Worm (Caenorhabditis elegans) whole organism, L2 larva: ENCODE results near the gene F49C5.12.

Experiments used
- C34F6.9 ChIP-seq: fragments of 150-350 bp; optimal IDR thresholded peaks from 2 replicates; lab custom pipeline; 2014; ENCODE audit warnings: missing biosample characterization, missing genetic modification characterization
- R02D3.7 ChIP-seq: fragments of 150-350 bp; optimal IDR thresholded peaks from 2 replicates; lab custom pipeline; 2014; ENCODE audit warnings: missing biosample characterization, missing genetic modification characterization
- alr-1 ChIP-seq: fragments of 150-350 bp; optimal IDR thresholded peaks from 2 replicates; lab custom pipeline; 2014; ENCODE audit warnings: missing biosample characterization, missing genetic modification characterization
- aly-2 ChIP-seq: fragments of 150-350 bp; optimal IDR thresholded peaks from 2 replicates; lab custom pipeline; 2014; ENCODE audit warnings: missing biosample characterization, missing genetic modification characterization
- ama-1 ChIP-seq: fragments of 150-350 bp; optimal IDR thresholded peaks from 2 replicates; lab custom pipeline; 2018; ENCODE audit warnings: inconsistent platforms
- blmp-1 ChIP-seq: sonication (generic microtip); optimal IDR thresholded peaks from 2 replicates; lab custom pipeline; 2017; ENCODE audit warnings: missing genetic modification characterization, mild to moderate bottlenecking, missing compliant biosample characterization, antibody characterized with exemption, moderate library complexity; ENCODE audit not compliant: insufficient read depth
- ceh-16 ChIP-seq: fragments of 150-350 bp; optimal IDR thresholded peaks from 2 replicates; lab custom pipeline; 2014; ENCODE audit warnings: missing biosample characterization, missing genetic modification characterization
- crh-2 ChIP-seq: sonication (generic microtip); optimal IDR thresholded peaks from 2 replicates; lab custom pipeline; 2017; ENCODE audit warnings: missing biosample characterization, missing genetic modification characterization
- dmd-4 ChIP-seq: sonication (generic microtip); optimal IDR thresholded peaks from 2 replicates; lab custom pipeline; 2017; ENCODE audit warnings: missing biosample characterization, missing genetic modification characterization
- elt-1 ChIP-seq: fragments of 150-350 bp; optimal IDR thresholded peaks from 2 replicates; lab custom pipeline; 2014; ENCODE audit warnings: missing biosample characterization, missing genetic modification characterization
- fos-1 ChIP-seq: fragments of 150-350 bp; optimal IDR thresholded peaks from 2 replicates; lab custom pipeline; 2014; ENCODE audit warnings: missing biosample characterization, missing genetic modification characterization
- gmeb-1 ChIP-seq: fragments of 150-350 bp; optimal IDR thresholded peaks from 2 replicates; lab custom pipeline; 2014; ENCODE audit warnings: missing biosample characterization, missing genetic modification characterization
- lin-11 ChIP-seq: fragments of 150-350 bp; sonication (generic microtip); optimal IDR thresholded peaks from 2 replicates; lab custom pipeline; 2014; ENCODE audit warnings: missing biosample characterization, missing genetic modification characterization, inconsistent platforms, mixed read lengths
- lin-13 ChIP-seq: fragments of 150-350 bp; optimal IDR thresholded peaks from 2 replicates; lab custom pipeline; 2014; ENCODE audit warnings: missing biosample characterization, missing genetic modification reagents, missing genetic modification characterization
- lin-39 ChIP-seq: fragments of 150-350 bp; optimal IDR thresholded peaks from 2 replicates; lab custom pipeline; 2014; ENCODE audit warnings: missing biosample characterization, missing genetic modification reagents, missing genetic modification characterization
- lsy-2 ChIP-seq, 2 experiments: fragments of 150-350 bp in 1 of 2; sonication (generic microtip) in 1 of 2; optimal IDR thresholded peaks; 2 replicates each; lab custom pipeline; 2014 to 2017; ENCODE audit warnings: missing biosample characterization in 2 of 2, missing genetic modification characterization in 2 of 2
- mab-5 ChIP-seq: fragments of 150-350 bp; optimal IDR thresholded peaks from 2 replicates; lab custom pipeline; 2014; ENCODE audit warnings: missing biosample characterization, missing genetic modification characterization
- mbf-1 ChIP-seq: sonication (generic microtip); optimal IDR thresholded peaks from 2 replicates; lab custom pipeline; 2017; ENCODE audit warnings: missing biosample characterization, missing genetic modification characterization
- mdl-1 ChIP-seq, 2 experiments: fragments of 150-350 bp in 1 of 2; sonication (generic microtip) in 1 of 2; optimal IDR thresholded peaks; 2 replicates each; lab custom pipeline; 2017; ENCODE audit warnings: missing biosample characterization in 2 of 2, missing genetic modification characterization in 2 of 2
- nhr-12 ChIP-seq: fragments of 150-350 bp; optimal IDR thresholded peaks from 2 replicates; lab custom pipeline; 2014; ENCODE audit warnings: missing biosample characterization, missing genetic modification characterization
- nhr-129 ChIP-seq: fragments of 150-350 bp; optimal IDR thresholded peaks from 2 replicates; lab custom pipeline; 2014; ENCODE audit warnings: missing biosample characterization, missing genetic modification characterization
- nhr-237 ChIP-seq: fragments of 150-350 bp; optimal IDR thresholded peaks from 2 replicates; lab custom pipeline; 2014; ENCODE audit warnings: missing biosample characterization, missing genetic modification characterization
- nhr-25 ChIP-seq: fragments of 150-350 bp; sonication (generic microtip); optimal IDR thresholded peaks from 3 replicates; lab custom pipeline; 2014; ENCODE audit warnings: missing biosample characterization, missing genetic modification characterization
- nhr-6 ChIP-seq: fragments of 150-350 bp; optimal IDR thresholded peaks from 2 replicates; lab custom pipeline; 2014; ENCODE audit warnings: missing biosample characterization, missing genetic modification characterization
- nhr-77 ChIP-seq: fragments of 150-350 bp; optimal IDR thresholded peaks from 2 replicates; lab custom pipeline; 2014; ENCODE audit warnings: missing biosample characterization, missing genetic modification characterization
- peb-1 ChIP-seq: fragments of 150-350 bp; optimal IDR thresholded peaks from 2 replicates; lab custom pipeline; 2014; ENCODE audit warnings: missing biosample characterization, missing genetic modification characterization
- sem-4 ChIP-seq: fragments of 150-350 bp; optimal IDR thresholded peaks from 2 replicates; lab custom pipeline; 2014; ENCODE audit warnings: missing biosample characterization, missing genetic modification reagents, missing genetic modification characterization
- sma-9 ChIP-seq, 2 experiments: fragments of 150-350 bp in 1 of 2; sonication (generic microtip) in 1 of 2; optimal IDR thresholded peaks; 2 replicates each; lab custom pipeline; 2014 to 2016; ENCODE audit warnings: missing genetic modification characterization in 2 of 2, mild to moderate bottlenecking in 1 of 2, missing biosample characterization in 1 of 2, missing compliant biosample characterization in 1 of 2, missing genetic modification reagents in 1 of 2, moderate library complexity in 1 of 2
- snpc-4 ChIP-seq: fragments of 150-350 bp; optimal IDR thresholded peaks from 2 replicates; lab custom pipeline; 2014; ENCODE audit warnings: missing biosample characterization, missing genetic modification characterization
- unc-55 ChIP-seq: fragments of 150-350 bp; sonication (generic microtip); optimal IDR thresholded peaks from 3 replicates; lab custom pipeline; 2014; ENCODE audit warnings: missing biosample characterization, missing genetic modification reagents, missing genetic modification characterization
- ztf-11 ChIP-seq: sonication (generic microtip); optimal IDR thresholded peaks from 2 replicates; lab custom pipeline; 2017; ENCODE audit warnings: missing biosample characterization, missing genetic modification characterization
- ztf-4 ChIP-seq: fragments of 150-350 bp; optimal IDR thresholded peaks from 2 replicates; lab custom pipeline; 2014; ENCODE audit warnings: missing biosample characterization, missing genetic modification characterization

The F49C5.12 gene

ce11 chrII:12560210-12560609 lies at the start of gene F49C5.12:
Gene F49C5.12 (minus strand): TSS chrII:12560310.
- TF ChIP-seq ama-1 (lab: Kevin White, UChicago) = no peak
- no peak for TF ChIP-seq lin-39
- TF ChIP-seq peb-1 = no peak
- TF ChIP-seq sma-9 (GFP tag; optimal IDR thresholded peaks at IDR 0.05; lab: Kevin White, UChicago) = no peak
- no peak for TF ChIP-seq sma-9 (tag; optimal IDR thresholded peaks at IDR 0.05; lab: Kevin White, UChicago)
- no peak for TF ChIP-seq blmp-1 (tag; lab: Kevin White, UChicago)
- no peak for TF ChIP-seq lin-11 (tag; lab: Kevin White, UChicago)
- no peak for TF ChIP-seq elt-1 (tag; lab: Kevin White, UChicago)
- no peak for TF ChIP-seq sem-4
- no peak for TF ChIP-seq nhr-237
- TF ChIP-seq snpc-4 (tag; lab: Kevin White, UChicago) = no peak
- TF ChIP-seq mbf-1 (tag; lab: Kevin White, UChicago) = no peak
- no peak for TF ChIP-seq nhr-12 (tag; lab: Kevin White, UChicago)
- no peak for TF ChIP-seq R02D3.7
- no peak for TF ChIP-seq lin-13 (GFP tag; lab: Kevin White, UChicago)
- TF ChIP-seq ztf-11 (tag; lab: Kevin White, UChicago) = no peak
- no peak for TF ChIP-seq gmeb-1 (tag; lab: Kevin White, UChicago)

ce11 chrII:12608653-12609052 lies 48.5 kb upstream of the F49C5.12 start, which contains the start of gene Y38E10A.9:
Gene Y38E10A.9 (plus strand): TSS chrII:12608953.
- TF ChIP-seq alr-1 (tag; lab: Kevin White, UChicago) = no peak

- no peak for TF ChIP-seq gmeb-1 (tag; lab: Kevin White, UChicago)
- TF ChIP-seq nhr-77 = no peak
- no peak for TF ChIP-seq nhr-237
- no peak for TF ChIP-seq nhr-25 (tag; lab: Kevin White, UChicago)
- TF ChIP-seq mab-5 (tag; lab: Kevin White, UChicago) = no peak
- TF ChIP-seq ceh-16 = no peak
These were observed 46.8 kb upstream of the F49C5.12 start, which contains the start of gene Y38E10A.8 for ce11 chrII:12606900-12607299. Gene Y38E10A.8 (plus strand): TSS chrII:12607200.

ce11 chrII:12606108-12606507 lies 46.0 kb upstream of the F49C5.12 start:
- TF ChIP-seq crh-2 = no peak
- no peak for TF ChIP-seq lsy-2 (tag; optimal IDR thresholded peaks at IDR 0.05; lab: Kevin White, UChicago)
- no peak for TF ChIP-seq nhr-6 (tag; lab: Kevin White, UChicago)
- TF ChIP-seq, all 48 proteins: peak for 0

- TF ChIP-seq sem-4 (no peak), dmd-4 (tag; lab: Kevin White, UChicago) (no peak), C34F6.9 (tag; lab: Kevin White, UChicago) (peak; percentile 47), unc-55 (GFP tag; lab: Kevin White, UChicago) (peak; percentile 74), fos-1 (tag; lab: Kevin White, UChicago) (peak; percentile 14), nhr-129 (peak; percentile 46), mdl-1 (tag; optimal IDR thresholded peaks at IDR 0.05; lab: Kevin White, UChicago) (no peak), lin-11 (tag; lab: Kevin White, UChicago) (no peak), nhr-237 (no peak), gmeb-1 (tag; lab: Kevin White, UChicago) (peak; percentile 11), aly-2 (no peak), crh-2 (no peak)
These were observed 43.8 kb upstream of the F49C5.12 start, which contains the start of the genes ceh-100 and lips-15 for ce11 chrII:12603667-12604621. Gene ceh-100 (minus strand): TSS chrII:12603680. Gene lips-15 (plus strand): TSS chrII:12604386.

- TF ChIP-seq nhr-237 (no peak), fos-1 (tag; lab: Kevin White, UChicago) (peak; percentile 69), ztf-4 (tag; lab: Kevin White, UChicago) (no peak), mab-5 (tag; lab: Kevin White, UChicago) (no peak)
- TF ChIP-seq, all 48 proteins: peak for 1
These were observed 20.8 kb upstream of the F49C5.12 start, which contains the start of gene clec-4 for ce11 chrII:12580952-12581351. Gene clec-4 (minus strand): TSS chrII:12581113.
